Fruit fly (Drosophila melanogaster): ENCODE results near the gene CG33098.

Gene CG33098

DNA sequence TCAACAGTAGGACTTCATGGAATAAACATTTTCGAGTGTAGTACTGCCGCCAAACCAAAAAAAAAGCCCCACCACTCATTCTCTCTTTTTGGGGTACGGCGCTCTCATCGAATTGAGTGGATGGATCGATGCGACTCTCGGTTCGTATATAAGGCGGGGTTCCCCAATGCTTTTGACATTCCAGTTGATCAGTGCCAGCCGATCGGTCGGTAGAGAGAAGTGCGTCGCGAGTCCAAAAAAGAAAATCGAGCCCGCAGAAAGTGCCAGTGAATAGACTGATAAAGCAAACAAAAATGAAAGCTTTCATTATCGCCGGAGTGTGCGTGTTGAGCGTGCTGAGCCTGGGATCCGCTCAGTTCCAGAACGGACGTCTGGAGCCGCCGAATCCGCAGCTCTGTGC lies 27.2 kb upstream of the CG33098 start, which contains the start of gene CG4115:
CG4115 (plus strand) TSS at position 172 of the 400 bp plus-strand sequence.
- TF ChIP-seq Mnt (GFP tag; optimal IDR thresholded peaks at IDR 0.05) (no peak), CG33017 (tag; optimal IDR thresholded peaks at IDR 0.05) (no peak), pad (GFP tag; optimal IDR thresholded peaks at IDR 0.05) (no peak), CG7045 (GFP tag; optimal IDR thresholded peaks at IDR 0.05) (no peak), cnc (optimal IDR thresholded peaks at IDR 0.05) (no peak), tj (GFP tag; optimal IDR thresholded peaks at IDR 0.05) (no peak), CG14711 (tag; optimal IDR thresholded peaks at IDR 0.05) (no peak), CG12768 (GFP tag; optimal IDR thresholded peaks at IDR 0.05) (no peak), kay (GFP tag; ENCODE audit: borderline replicate concordance) (no peak)

DNA sequence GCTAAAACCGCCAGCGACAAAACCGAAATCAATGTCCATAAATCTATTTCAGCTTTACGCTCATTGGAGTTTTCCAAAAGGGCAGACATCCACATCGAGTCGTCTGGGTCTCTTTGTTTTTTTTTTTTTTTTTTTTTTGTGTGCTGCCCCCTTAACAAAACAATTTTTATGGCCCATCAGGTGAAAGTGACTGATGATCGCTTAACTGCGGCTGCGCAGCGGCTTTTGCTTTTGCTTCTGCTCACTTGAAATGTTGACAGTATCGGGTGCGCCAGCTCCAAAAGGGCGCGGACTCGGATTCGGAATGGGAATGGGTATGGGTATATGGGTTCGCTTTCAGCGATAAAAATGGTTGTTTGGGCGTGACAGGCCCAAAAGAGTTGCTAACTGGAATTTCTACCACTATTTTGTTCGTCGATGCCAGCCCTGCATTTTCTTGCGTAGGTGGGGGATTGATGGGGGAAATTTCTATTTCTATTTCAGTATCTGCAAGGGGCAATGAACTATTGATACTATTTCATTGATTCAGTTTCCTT lies 25.0 kb upstream of the CG33098 start:
- TF ChIP-seq kay (GFP tag; ENCODE audit: borderline replicate concordance) (no peak), CG33017 (tag; optimal IDR thresholded peaks at IDR 0.05) (no peak), Crg-1 (GFP tag; optimal IDR thresholded peaks at IDR 0.05) (no peak), tj (GFP tag; optimal IDR thresholded peaks at IDR 0.05) (no peak)

DNA sequence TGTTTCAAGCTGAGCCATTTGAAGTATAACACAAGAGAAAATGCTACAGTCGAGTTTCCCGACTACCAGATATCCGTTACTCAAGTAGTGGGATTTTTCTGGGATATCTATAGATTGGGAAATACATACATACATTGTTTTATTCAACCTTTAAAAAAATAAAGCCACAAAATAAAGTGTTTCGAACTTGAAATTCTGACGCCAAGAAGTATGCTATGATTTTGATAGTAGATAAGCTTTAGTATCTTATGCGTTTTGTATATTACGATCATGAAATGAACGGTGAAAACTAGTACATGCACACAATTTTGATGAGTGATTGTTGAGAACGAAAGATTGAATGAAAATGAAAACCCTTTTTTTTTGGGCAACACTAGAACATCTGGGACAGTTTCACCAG lies 23.4 kb upstream of the CG33098 start:
- TF ChIP-seq cnc (optimal IDR thresholded peaks at IDR 0.05) (no peak), Clk (GFP tag; optimal IDR thresholded peaks at IDR 0.05) (no peak), CG12768 (GFP tag; optimal IDR thresholded peaks at IDR 0.05) (no peak), bab1 (GFP tag; optimal IDR thresholded peaks at IDR 0.05) (peak; percentile 16)

dm6 chr3R:12364580-12364979 lies 22.4 kb upstream of the CG33098 start, which contains the start of gene Tim17a1:
TSS of gene Tim17a1 (minus strand) at chr3R:12364680.
- TF ChIP-seq kay (GFP tag; ENCODE audit: borderline replicate concordance): no peak
- TF ChIP-seq Crg-1 (GFP tag; optimal IDR thresholded peaks at IDR 0.05): no peak
- TF ChIP-seq CG14711 (tag; optimal IDR thresholded peaks at IDR 0.05): no peak
- TF ChIP-seq Mnt (GFP tag; optimal IDR thresholded peaks at IDR 0.05): no peak
- TF ChIP-seq ovo (GFP tag; optimal IDR thresholded peaks at IDR 0.05): no peak
- no peak for TF ChIP-seq CG7101 (tag; optimal IDR thresholded peaks at IDR 0.05)
- no peak for TF ChIP-seq cnc (optimal IDR thresholded peaks at IDR 0.05)
- no peak for TF ChIP-seq Clk (GFP tag; optimal IDR thresholded peaks at IDR 0.05)
- TF ChIP-seq CG1620 (GFP tag; optimal IDR thresholded peaks at IDR 0.05): no peak
- no peak for TF ChIP-seq tj (GFP tag; optimal IDR thresholded peaks at IDR 0.05)
- TF ChIP-seq Hr96 (GFP tag; optimal IDR thresholded peaks at IDR 0.05): no peak
- no peak for TF ChIP-seq pad (GFP tag; optimal IDR thresholded peaks at IDR 0.05)
- no peak for TF ChIP-seq CG11617 (GFP tag; optimal IDR thresholded peaks at IDR 0.05)
- no peak for TF ChIP-seq CG33017 (tag; optimal IDR thresholded peaks at IDR 0.05)
- no peak for TF ChIP-seq bab1 (GFP tag; optimal IDR thresholded peaks at IDR 0.05)
- TF ChIP-seq CG12768 (GFP tag; optimal IDR thresholded peaks at IDR 0.05): no peak
- TF ChIP-seq toe (GFP tag; optimal IDR thresholded peaks at IDR 0.05): no peak
- TF ChIP-seq cic (GFP tag; optimal IDR thresholded peaks at IDR 0.05): no peak
- no peak for TF ChIP-seq CG7045 (GFP tag; optimal IDR thresholded peaks at IDR 0.05)

DNA sequence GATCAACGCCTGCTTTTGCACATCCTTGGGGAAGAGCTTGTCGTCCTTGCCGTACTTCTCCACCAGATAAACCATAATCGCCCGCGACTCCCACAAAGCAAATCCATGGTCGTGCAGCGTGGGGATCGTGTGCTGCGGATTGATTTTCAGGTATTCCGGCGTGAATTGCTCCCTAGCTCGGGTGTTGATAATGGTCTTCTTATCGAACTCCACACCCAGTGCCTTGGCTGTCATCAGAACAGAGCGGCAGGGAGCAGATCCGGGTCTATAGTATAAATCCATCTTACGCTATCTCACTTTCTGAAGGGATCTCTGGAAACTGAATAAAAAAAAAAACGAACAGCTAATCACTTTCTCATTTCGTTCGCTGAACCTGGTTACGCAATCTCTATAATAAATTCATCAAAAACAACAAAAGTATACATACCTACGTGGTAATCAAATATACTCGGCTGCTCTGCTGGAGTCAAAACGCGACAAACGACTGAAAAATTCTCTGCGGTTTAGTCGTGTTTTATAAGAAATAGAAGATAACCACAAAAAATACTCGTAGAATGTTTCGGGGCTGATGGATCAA lies 21.6 kb upstream of the CG33098 start, which contains the start of gene GstD10:
GstD10 (minus strand) TSS at position 472 of the 577 bp plus-strand sequence.
- TF ChIP-seq cnc (optimal IDR thresholded peaks at IDR 0.05): no peak
- TF ChIP-seq tj (GFP tag; optimal IDR thresholded peaks at IDR 0.05): no peak
- TF ChIP-seq ovo (GFP tag; optimal IDR thresholded peaks at IDR 0.05): no peak
- TF ChIP-seq CG1620 (GFP tag; optimal IDR thresholded peaks at IDR 0.05): no peak
- TF ChIP-seq CG7101 (tag; optimal IDR thresholded peaks at IDR 0.05): no peak
- TF ChIP-seq CG12768 (GFP tag; optimal IDR thresholded peaks at IDR 0.05): no peak
- no peak for TF ChIP-seq pad (GFP tag; optimal IDR thresholded peaks at IDR 0.05)
- TF ChIP-seq CG14711 (tag; optimal IDR thresholded peaks at IDR 0.05): no peak
- TF ChIP-seq Hr96 (GFP tag; optimal IDR thresholded peaks at IDR 0.05): no peak
- TF ChIP-seq Mnt (GFP tag; optimal IDR thresholded peaks at IDR 0.05): no peak
- no peak for TF ChIP-seq CG5204 (GFP tag; optimal IDR thresholded peaks at IDR 0.05)
- TF ChIP-seq CG7045 (GFP tag; optimal IDR thresholded peaks at IDR 0.05): no peak
- no peak for TF ChIP-seq bab1 (GFP tag; optimal IDR thresholded peaks at IDR 0.05)
- no peak for TF ChIP-seq Crg-1 (GFP tag; optimal IDR thresholded peaks at IDR 0.05)
- TF ChIP-seq kay (GFP tag; ENCODE audit: borderline replicate concordance): no peak
- no peak for TF ChIP-seq Clk (GFP tag; optimal IDR thresholded peaks at IDR 0.05)

DNA sequence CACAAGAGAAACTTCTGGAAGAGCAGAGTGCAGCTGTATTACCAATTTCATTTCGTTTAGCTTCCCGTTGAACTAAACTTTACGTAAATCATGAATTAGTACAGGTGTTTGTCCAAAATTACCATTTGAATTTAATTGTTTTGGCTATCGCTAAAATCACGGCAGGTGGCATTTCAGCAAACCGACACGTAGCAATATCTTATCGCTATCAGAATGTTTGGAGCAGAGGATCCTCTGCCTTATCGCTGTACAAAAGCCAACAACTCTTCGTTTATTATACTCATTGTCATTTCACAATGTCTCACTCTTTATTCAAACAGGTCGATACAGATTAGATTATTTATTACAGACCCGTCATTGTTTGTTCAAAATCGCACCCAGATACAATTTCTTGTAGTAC lies 21.1 kb upstream of the CG33098 start:
- TF ChIP-seq cic (GFP tag; optimal IDR thresholded peaks at IDR 0.05) (peak; percentile 26), kay (GFP tag; ENCODE audit: borderline replicate concordance) (peak; percentile 8), toe (GFP tag; optimal IDR thresholded peaks at IDR 0.05) (no peak), CG7101 (tag; optimal IDR thresholded peaks at IDR 0.05) (no peak)

DNA sequence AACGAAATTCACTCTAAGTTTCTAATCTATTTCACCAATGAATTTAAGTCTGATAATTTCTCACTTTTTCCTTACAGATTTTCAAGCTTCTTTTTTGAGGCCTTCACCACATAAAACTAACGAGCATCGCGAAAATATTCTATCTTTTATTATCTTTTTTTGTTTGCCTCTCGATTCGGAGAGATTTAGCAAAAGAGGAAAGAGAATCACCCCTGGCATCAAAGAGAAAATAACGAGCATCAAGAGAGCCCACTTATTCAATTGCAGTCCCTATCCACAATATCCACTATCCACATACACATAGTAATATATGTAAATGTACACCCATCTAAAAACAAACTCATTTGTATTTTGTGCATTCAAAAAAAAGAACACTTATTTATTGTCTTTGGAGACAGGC lies 19.5 kb upstream of the CG33098 start, which contains the start of gene GstD9:
GstD9 (minus strand) TSS at position 101 of the 400 bp plus-strand sequence.
- no peak for TF ChIP-seq CG14711 (tag; optimal IDR thresholded peaks at IDR 0.05)
- TF ChIP-seq Crg-1 (GFP tag; optimal IDR thresholded peaks at IDR 0.05): no peak
- TF ChIP-seq ovo (GFP tag; optimal IDR thresholded peaks at IDR 0.05): no peak

Measured in whole organism, adult.